Fruit fly (Drosophila melanogaster) whole organism, embryonic: ENCODE results near the gene klu.
A peak's percentile ranks its signal among the peaks of the same experiment; 100 is the strongest.

Experiments used
- CG10147 ChIP-seq: fragments of 200-800 bp; sonication (Bioruptor generic); optimal IDR thresholded peaks from 2 replicates; lab custom pipeline; 2019; ENCODE audit warnings: missing biosample characterization, mild to moderate bottlenecking, missing genetic modification characterization, moderate library complexity
- CG10274 ChIP-seq: fragments of 200-800 bp; sonication (Bioruptor generic); optimal IDR thresholded peaks from 3 replicates; lab custom pipeline; 2017; ENCODE audit warnings: missing biosample characterization, mild to moderate bottlenecking, missing genetic modification characterization
- CG11085 ChIP-seq: fragments of 200-800 bp; sonication (Bioruptor generic); IDR thresholded peaks from 2 replicates; pipeline ENCODE4 v1.3.6; 2022; ENCODE audit warnings: missing biosample characterization, missing genetic modification characterization
- CG11247 ChIP-seq: fragments of 200-800 bp; sonication (Bioruptor generic); IDR thresholded peaks from 2 replicates; pipeline ENCODE4 v1.3.6; 2022; ENCODE audit warnings: missing biosample characterization, missing genetic modification characterization
- CG13296 ChIP-seq: fragments of 200-800 bp; sonication (Bioruptor generic); optimal IDR thresholded peaks from 3 replicates; lab custom pipeline; 2018; ENCODE audit warnings: missing biosample characterization, mild to moderate bottlenecking, missing genetic modification characterization
- CG13775 ChIP-seq: fragments of 200-800 bp; sonication (Bioruptor generic); optimal IDR thresholded peaks from 3 replicates; lab custom pipeline; 2017; ENCODE audit warnings: missing biosample characterization, mild to moderate bottlenecking, missing genetic modification characterization
- CG17328 ChIP-seq: fragments of 200-800 bp; sonication (Bioruptor generic); IDR thresholded peaks from 2 replicates; pipeline ENCODE4 v1.3.6; 2022; ENCODE audit warnings: missing biosample characterization, missing genetic modification characterization
- CG18599 ChIP-seq: fragments of 200-800 bp; sonication (Bioruptor generic); optimal IDR thresholded peaks from 3 replicates; lab custom pipeline; 2017; ENCODE audit warnings: missing biosample characterization, missing genetic modification characterization, mild to moderate bottlenecking, moderate library complexity, missing genetic modification reagents
- CG2116 ChIP-seq: fragments of 200-800 bp; sonication (Bioruptor generic); optimal IDR thresholded peaks from 3 replicates; lab custom pipeline; 2018; ENCODE audit warnings: missing biosample characterization, mild to moderate bottlenecking, missing genetic modification characterization
- CG2875 ChIP-seq: fragments of 200-800 bp; sonication (Bioruptor generic); optimal IDR thresholded peaks from 2 replicates; lab custom pipeline; 2017; ENCODE audit warnings: missing biosample characterization, mild to moderate bottlenecking, missing genetic modification characterization, missing genetic modification reagents
- CG3847 ChIP-seq: fragments of 200-800 bp; sonication (Bioruptor generic); IDR thresholded peaks from 2 replicates; pipeline ENCODE4 v1.3.6; 2022; ENCODE audit warnings: missing biosample characterization, missing genetic modification characterization
- CG5245 ChIP-seq: fragments of 200-800 bp; sonication (Bioruptor generic); optimal IDR thresholded peaks from 3 replicates; lab custom pipeline; 2016; ENCODE audit warnings: missing biosample characterization, missing genetic modification characterization
- CG8359 ChIP-seq: fragments of 200-800 bp; sonication (Bioruptor generic); optimal IDR thresholded peaks from 2 replicates; lab custom pipeline; 2017; ENCODE audit warnings: missing biosample characterization, mild to moderate bottlenecking, missing genetic modification characterization, borderline replicate concordance
- CG9437 ChIP-seq: fragments of 200-800 bp; sonication (Bioruptor generic); optimal IDR thresholded peaks from 2 replicates; lab custom pipeline; 2018; ENCODE audit warnings: missing biosample characterization, mild to moderate bottlenecking, missing genetic modification characterization
- CkIIα-i1 ChIP-seq: fragments of 200-800 bp; sonication (Bioruptor generic); IDR thresholded peaks from 2 replicates; pipeline ENCODE4 v1.3.6; 2022; ENCODE audit warnings: missing biosample characterization, missing genetic modification characterization
- Doc2 ChIP-seq: fragments of 200-800 bp; sonication (Bioruptor generic); IDR thresholded peaks from 2 replicates; pipeline ENCODE4 v1.3.6; 2022; ENCODE audit warnings: missing biosample characterization, missing genetic modification characterization
- GATAe ChIP-seq: fragments of 200-800 bp; sonication (Bioruptor generic); conservative IDR thresholded peaks from 2 replicates; pipeline ENCODE4 v1.3.6; 2022; ENCODE audit warnings: missing biosample characterization, missing genetic modification characterization
- H15 ChIP-seq: fragments of 200-800 bp; sonication (Bioruptor generic); IDR thresholded peaks from 3 replicates; pipeline ENCODE4 v1.3.6; 2022; ENCODE audit warnings: missing biosample characterization, missing genetic modification characterization
- Hand ChIP-seq: fragments of 200-800 bp; sonication (Bioruptor generic); optimal IDR thresholded peaks from 2 replicates; lab custom pipeline; 2017; ENCODE audit warnings: mild to moderate bottlenecking, missing biosample characterization, missing genetic modification reagents, missing genetic modification characterization
- HmgD ChIP-seq: fragments of 200-800 bp; sonication (Bioruptor generic); optimal IDR thresholded peaks from 3 replicates; lab custom pipeline; 2016; ENCODE audit warnings: missing biosample characterization, missing genetic modification characterization
- HmgZ ChIP-seq: fragments of 200-800 bp; sonication (Bioruptor generic); optimal IDR thresholded peaks from 2 replicates; lab custom pipeline; 2018; ENCODE audit warnings: missing biosample characterization, mild to moderate bottlenecking, missing genetic modification characterization
- Lhr ChIP-seq: fragments of 200-800 bp; sonication (Bioruptor generic); optimal IDR thresholded peaks from 3 replicates; lab custom pipeline; 2017; ENCODE audit warnings: mild to moderate bottlenecking, missing biosample characterization, missing genetic modification reagents, missing genetic modification characterization
- Mad ChIP-seq: fragments of 200-800 bp; sonication (Bioruptor generic); optimal IDR thresholded peaks from 2 replicates; lab custom pipeline; 2016; ENCODE audit warnings: missing biosample characterization, missing genetic modification characterization
- Meics ChIP-seq: fragments of 200-800 bp; sonication (Bioruptor generic); optimal IDR thresholded peaks from 2 replicates; lab custom pipeline; 2017; ENCODE audit warnings: missing biosample characterization, mild to moderate bottlenecking, missing genetic modification characterization
- Mes4 ChIP-seq: fragments of 200-800 bp; sonication (Bioruptor generic); optimal IDR thresholded peaks from 2 replicates; lab custom pipeline; 2016; ENCODE audit warnings: missing biosample characterization, missing genetic modification characterization
- NfI ChIP-seq: fragments of 200-800 bp; sonication (Bioruptor generic); optimal IDR thresholded peaks from 3 replicates; lab custom pipeline; 2018; ENCODE audit warnings: missing biosample characterization, mild to moderate bottlenecking, missing genetic modification characterization, moderate library complexity
- Oaz ChIP-seq: fragments of 200-800 bp; sonication (Bioruptor generic); IDR thresholded peaks from 2 replicates; pipeline ENCODE4 v1.3.6; 2022; ENCODE audit warnings: missing biosample characterization, missing genetic modification characterization
- Optix ChIP-seq: fragments of 200-800 bp; sonication (Bioruptor generic); IDR thresholded peaks from 3 replicates; pipeline ENCODE4 v1.3.6; 2022; ENCODE audit warnings: missing biosample characterization, missing genetic modification characterization
- Sox102F ChIP-seq: fragments of 200-800 bp; sonication (Bioruptor generic); optimal IDR thresholded peaks from 2 replicates; lab custom pipeline; 2018; ENCODE audit warnings: missing biosample characterization, mild to moderate bottlenecking, missing genetic modification characterization, moderate library complexity
- Xrp1 ChIP-seq: fragments of 200-800 bp; sonication (Bioruptor generic); IDR thresholded peaks from 2 replicates; pipeline ENCODE4 v1.3.6; 2022; ENCODE audit warnings: missing biosample characterization, missing genetic modification characterization
- ap ChIP-seq: fragments of 200-800 bp; sonication (Bioruptor generic); IDR thresholded peaks from 2 replicates; pipeline ENCODE4 v1.3.6; 2022; ENCODE audit warnings: missing biosample characterization, missing genetic modification characterization
- ash1 ChIP-seq: fragments of 200-800 bp; sonication (Bioruptor generic); optimal IDR thresholded peaks from 2 replicates; lab custom pipeline; 2018; ENCODE audit warnings: missing biosample characterization, mild to moderate bottlenecking, missing genetic modification characterization
- bab2 ChIP-seq: fragments of 200-800 bp; sonication (Bioruptor generic); optimal IDR thresholded peaks from 2 replicates; lab custom pipeline; 2016; ENCODE audit warnings: missing biosample characterization, missing genetic modification characterization
- crp ChIP-seq, 2 experiments: fragments of 200-800 bp; sonication (Bioruptor generic); optimal IDR thresholded peaks; 2 replicates in 1 of 2; 3 replicates in 1 of 2; lab custom pipeline; 2017; ENCODE audit warnings: missing biosample characterization in 2 of 2, missing genetic modification characterization in 2 of 2, mild to moderate bottlenecking in 1 of 2, moderate library complexity in 1 of 2
- cwo ChIP-seq: fragments of 200-800 bp; sonication (Bioruptor generic); optimal IDR thresholded peaks from 3 replicates; lab custom pipeline; 2017; ENCODE audit warnings: missing biosample characterization, missing genetic modification characterization, mild to moderate bottlenecking, moderate library complexity, missing genetic modification reagents
- gt ChIP-seq: fragments of 200-800 bp; sonication (Bioruptor generic); IDR thresholded peaks from 2 replicates; pipeline ENCODE4 v1.3.6; 2022; ENCODE audit warnings: missing biosample characterization, missing genetic modification characterization
- hkb ChIP-seq, 2 experiments: fragments of 200-800 bp in 1 of 2; fragments of >200 bp in 1 of 2; sonication (Bioruptor generic) in 1 of 2; IDR thresholded peaks in 1 of 2; optimal IDR thresholded peaks in 1 of 2; 2 replicates each; pipeline versions ENCODE4 v1.3.6 to Lab custom; 2017 to 2022; ENCODE audit warnings: missing biosample characterization in 1 of 2, missing genetic modification characterization in 1 of 2
- lov ChIP-seq, 2 experiments: fragments of 200-800 bp in 1 of 2; fragments of >200 bp in 1 of 2; sonication (Bioruptor generic) in 1 of 2; IDR thresholded peaks in 1 of 2; optimal IDR thresholded peaks in 1 of 2; 2 replicates in 1 of 2; 3 replicates in 1 of 2; pipeline versions ENCODE4 v1.3.6 to Lab custom; 2017 to 2022; ENCODE audit warnings: missing biosample characterization in 1 of 2, missing genetic modification characterization in 1 of 2
- oc ChIP-seq: fragments of 200-800 bp; sonication (Bioruptor generic); optimal IDR thresholded peaks from 2 replicates; lab custom pipeline; 2018; ENCODE audit warnings: missing biosample characterization, mild to moderate bottlenecking, missing genetic modification characterization, moderate library complexity
- org-1 ChIP-seq: fragments of 200-800 bp; sonication (Bioruptor generic); optimal IDR thresholded peaks from 2 replicates; lab custom pipeline; 2017; ENCODE audit warnings: missing biosample characterization, missing genetic modification characterization
- pb ChIP-seq: fragments of 200-800 bp; sonication (Bioruptor generic); optimal IDR thresholded peaks from 3 replicates; lab custom pipeline; 2016; ENCODE audit warnings: missing biosample characterization, missing genetic modification characterization
- sc ChIP-seq, 3 experiments: fragments of >200 bp in 2 of 3; fragments of 200-800 bp in 1 of 3; sonication (Bioruptor generic) in 1 of 3; optimal IDR thresholded peaks; 2 replicates in 2 of 3; 3 replicates in 1 of 3; lab custom pipeline; 2017; ENCODE audit warnings: mild to moderate bottlenecking in 1 of 3, missing biosample characterization in 1 of 3, missing genetic modification characterization in 1 of 3, missing genetic modification reagents in 1 of 3
- sens ChIP-seq: fragments of 200-800 bp; sonication (Bioruptor generic); peaks from one replicate; lab custom pipeline; 2016; ENCODE audit warnings: missing biosample characterization, missing genetic modification characterization
- shn ChIP-seq: fragments of 200-800 bp; sonication (Bioruptor generic); optimal IDR thresholded peaks from 3 replicates; lab custom pipeline; 2016; ENCODE audit warnings: missing biosample characterization, missing genetic modification characterization
- sim ChIP-seq: fragments of 200-800 bp; sonication (Bioruptor generic); IDR thresholded peaks from 2 replicates; pipeline ENCODE4 v1.3.6; 2022; ENCODE audit warnings: missing biosample characterization, missing genetic modification characterization
- sna ChIP-seq: fragments of 200-800 bp; sonication (Bioruptor generic); IDR thresholded peaks from 2 replicates; pipeline ENCODE4 v1.3.6; 2022; ENCODE audit warnings: missing biosample characterization, missing genetic modification characterization; ENCODE audit not compliant: partially characterized antibody

Gene klu

dm6 chr3L:10965731-10966647 lies 43.0 kb downstream of the klu start (continued):
- TF ChIP-seq CG2116 (peak; percentile 41), CG13296 (GFP tag; lab: Kevin White, UChicago) (peak; percentile 64), Mes4 (peak; percentile 79), CG5245 (GFP tag; lab: Kevin White, UChicago) (peak; percentile 79), oc (tag; lab: Kevin White, UChicago) (peak; percentile 97), Oaz (GFP tag; lab: Robert Waterston, UW) (peak; percentile 60), HmgZ (peak; percentile 57), Lhr (GFP tag; lab: Kevin White, UChicago) (peak; percentile 73), sim (GFP tag; lab: Robert Waterston, UW) (peak; percentile 67; the same call in 1 of the 2 replicates), CG2875 (GFP tag; lab: Kevin White, UChicago) (peak; percentile 85), sens (GFP tag; lab: Kevin White, UChicago) (peak; percentile 98), Xrp1 (GFP tag; lab: Robert Waterston, UW) (peak; percentile 90), CG11247 (peak; percentile 79), cwo (GFP tag; lab: Kevin White, UChicago) (peak; percentile 56), GATAe (GFP tag; lab: Robert Waterston, UW) (no peak), shn (peak; percentile 67), gt (peak; percentile 68), hkb (optimal IDR thresholded peaks at IDR 0.05; lab: Kevin White, UChicago) (no peak), hkb (GFP tag; IDR thresholded peaks at IDR 0.05; lab: Robert Waterston, UW) (peak; percentile 92), crp (GFP tag; optimal IDR thresholded peaks at IDR 0.05; lab: Kevin White, UChicago) (peak in 1 of 2 experiments; percentile 36), CG3847 (GFP tag; lab: Robert Waterston, UW) (peak; percentile 70), bab2 (peak; percentile 82), ash1 (no peak), CG11085 (0 out of 2 replicates have a peak, but pooled peaks have one; percentile 24), sc (optimal IDR thresholded peaks at IDR 0.05; lab: Kevin White, UChicago) (no peak), sc (GFP tag; optimal IDR thresholded peaks at IDR 0.05; lab: Kevin White, UChicago) (peak; percentile 84), pb (peak; percentile 78), ap (peak; percentile 79), CG13775 (GFP tag; lab: Kevin White, UChicago) (peak; percentile 61), Mad (GFP tag; lab: Kevin White, UChicago) (peak; percentile 84), HmgD (peak; percentile 30), CG10274 (peak; percentile 58), Optix (GFP tag; lab: Robert Waterston, UW) (peak; percentile 84), CG8359 (peak; percentile 72), CkIIα-i1 (GFP tag; lab: Robert Waterston, UW) (no peak; the same call in 1 of the 2 replicates), Sox102F (GFP tag; lab: Kevin White, UChicago) (peak; percentile 93), sna (GFP tag; lab: Robert Waterston, UW) (no peak), Meics (GFP tag; lab: Kevin White, UChicago) (peak; percentile 68), CG17328 (GFP tag; lab: Robert Waterston, UW) (peak; percentile 83), CG10147 (GFP tag; lab: Kevin White, UChicago) (peak; percentile 61), CG18599 (GFP tag; lab: Kevin White, UChicago) (peak; percentile 68), lov (optimal IDR thresholded peaks at IDR 0.05; lab: Kevin White, UChicago) (no peak), lov (GFP tag; IDR thresholded peaks at IDR 0.05; lab: Robert Waterston, UW) (0 out of 3 replicates have a peak, but pooled peaks have one; percentile 50), org-1 (peak; percentile 82), CG9437 (GFP tag; lab: Kevin White, UChicago) (peak; percentile 76), H15 (GFP tag; lab: Robert Waterston, UW) (peak; percentile 88), NfI (peak; percentile 81), Doc2 (GFP tag; lab: Robert Waterston, UW) (peak; percentile 58; the same call in 1 of the 2 replicates), Hand (GFP tag; lab: Kevin White, UChicago) (no peak)
